Worm (Caenorhabditis elegans) whole organism, L3 larva: ENCODE data around the gene C33C12.12.

ENCODE experiments used
- R02D3.7 ChIP-seq: fragments of 150-350 bp; optimal IDR thresholded peaks from 2 replicates; lab custom pipeline; 2014; ENCODE audit warnings: missing biosample characterization, missing genetic modification characterization
- ZK546.5 ChIP-seq: sonication (generic microtip); optimal IDR thresholded peaks from 2 replicates; lab custom pipeline; 2017; ENCODE audit warnings: missing biosample characterization, missing genetic modification characterization
- aly-2 ChIP-seq: fragments of 150-350 bp; optimal IDR thresholded peaks from 2 replicates; lab custom pipeline; 2014; ENCODE audit warnings: missing biosample characterization, missing genetic modification characterization
- ama-1 ChIP-seq: fragments of 150-350 bp; optimal IDR thresholded peaks from 2 replicates; lab custom pipeline; 2018
- ceh-28 ChIP-seq: fragments of 150-350 bp; optimal IDR thresholded peaks from 2 replicates; lab custom pipeline; 2014; ENCODE audit warnings: missing biosample characterization, missing genetic modification reagents, missing genetic modification characterization
- ceh-82 ChIP-seq: fragments of 150-350 bp; optimal IDR thresholded peaks from 2 replicates; lab custom pipeline; 2014; ENCODE audit warnings: missing biosample characterization, missing genetic modification characterization
- daf-12 ChIP-seq: fragments of 150-350 bp; optimal IDR thresholded peaks from 2 replicates; lab custom pipeline; 2014; ENCODE audit warnings: missing biosample characterization, missing genetic modification reagents, missing genetic modification characterization
- egl-5 ChIP-seq: fragments of 150-350 bp; optimal IDR thresholded peaks from 2 replicates; lab custom pipeline; 2017; ENCODE audit warnings: missing biosample characterization, missing genetic modification reagents, missing genetic modification characterization, inconsistent platforms
- elt-1 ChIP-seq: fragments of 150-350 bp; optimal IDR thresholded peaks from 2 replicates; lab custom pipeline; 2014; ENCODE audit warnings: missing biosample characterization, missing genetic modification characterization
- elt-2 ChIP-seq: sonication (generic microtip); optimal IDR thresholded peaks from 2 replicates; lab custom pipeline; 2016; ENCODE audit warnings: missing genetic modification reagents, mild to moderate bottlenecking, missing genetic modification characterization, missing compliant biosample characterization
- elt-3 ChIP-seq, 3 experiments: fragments of 150-350 bp in 1 of 3; sonication (generic microtip) in 2 of 3; optimal IDR thresholded peaks; 2 replicates in 2 of 3; 4 replicates in 1 of 3; lab custom pipeline; 2014 to 2017; ENCODE audit warnings: missing biosample characterization in 3 of 3, missing genetic modification characterization in 3 of 3
- eor-1 ChIP-seq, 2 experiments: fragments of 150-350 bp; optimal IDR thresholded peaks; 2 replicates each; lab custom pipeline; 2014 to 2018; ENCODE audit warnings: missing biosample characterization in 2 of 2, missing genetic modification characterization in 2 of 2
- fkh-10 ChIP-seq: sonication (generic microtip); optimal IDR thresholded peaks from 2 replicates; lab custom pipeline; 2017; ENCODE audit warnings: missing biosample characterization, missing genetic modification reagents, missing genetic modification characterization
- hmg-11 ChIP-seq: sonication (generic microtip); optimal IDR thresholded peaks from 2 replicates; lab custom pipeline; 2016; ENCODE audit warnings: missing genetic modification characterization, missing compliant biosample characterization
- jun-1 ChIP-seq: fragments of 150-350 bp; optimal IDR thresholded peaks from 2 replicates; lab custom pipeline; 2014; ENCODE audit warnings: missing biosample characterization, missing genetic modification reagents, missing genetic modification characterization
- lin-15B ChIP-seq: fragments of 150-350 bp; optimal IDR thresholded peaks from 2 replicates; lab custom pipeline; 2014; ENCODE audit warnings: missing biosample characterization, missing genetic modification characterization
- lin-39 ChIP-seq: fragments of 150-350 bp; optimal IDR thresholded peaks from 2 replicates; lab custom pipeline; 2018; ENCODE audit warnings: missing biosample characterization, missing genetic modification reagents, missing genetic modification characterization
- lsy-12 ChIP-seq: sonication (generic microtip); optimal IDR thresholded peaks from 2 replicates; lab custom pipeline; 2016; ENCODE audit warnings: mild to moderate bottlenecking, missing genetic modification characterization, missing compliant biosample characterization
- mdl-1 ChIP-seq: fragments of 150-350 bp; optimal IDR thresholded peaks from 2 replicates; lab custom pipeline; 2014; ENCODE audit warnings: missing biosample characterization, missing genetic modification characterization
- nfya-1 ChIP-seq: sonication (generic microtip); optimal IDR thresholded peaks from 2 replicates; lab custom pipeline; 2017; ENCODE audit warnings: missing genetic modification characterization, mild to moderate bottlenecking, missing compliant biosample characterization, antibody characterized with exemption, moderate library complexity; ENCODE audit not compliant: insufficient read depth
- nhr-11 ChIP-seq: fragments of 150-350 bp; optimal IDR thresholded peaks from 2 replicates; lab custom pipeline; 2014; ENCODE audit warnings: missing biosample characterization, missing genetic modification characterization
- nhr-12 ChIP-seq: fragments of 150-350 bp; optimal IDR thresholded peaks from 2 replicates; lab custom pipeline; 2014; ENCODE audit warnings: missing biosample characterization, missing genetic modification characterization
- nhr-237 ChIP-seq: fragments of 150-350 bp; optimal IDR thresholded peaks from 2 replicates; lab custom pipeline; 2014; ENCODE audit warnings: missing biosample characterization, missing genetic modification characterization
- nhr-28 ChIP-seq: fragments of 150-350 bp; optimal IDR thresholded peaks from 2 replicates; lab custom pipeline; 2014; ENCODE audit warnings: missing biosample characterization, missing genetic modification characterization
- nhr-67 ChIP-seq: fragments of 150-350 bp; optimal IDR thresholded peaks from 2 replicates; lab custom pipeline; 2014; ENCODE audit warnings: missing biosample characterization, missing genetic modification characterization
- pha-4 ChIP-seq: fragments of 150-350 bp; optimal IDR thresholded peaks from 2 replicates; lab custom pipeline; 2014; ENCODE audit warnings: missing biosample characterization, missing genetic modification reagents, missing genetic modification characterization
- pqm-1 ChIP-seq: fragments of 150-350 bp; optimal IDR thresholded peaks from 2 replicates; lab custom pipeline; 2017; ENCODE audit warnings: missing biosample characterization, missing genetic modification characterization, inconsistent platforms
- sea-2 ChIP-seq: fragments of 150-350 bp; sonication (generic microtip); optimal IDR thresholded peaks from 4 replicates; lab custom pipeline; 2014; ENCODE audit warnings: missing biosample characterization, missing genetic modification reagents, missing genetic modification characterization
- skn-1 ChIP-seq: fragments of 150-350 bp; optimal IDR thresholded peaks from 2 replicates; lab custom pipeline; 2014; ENCODE audit warnings: missing biosample characterization, missing genetic modification characterization
- snpc-4 ChIP-seq: fragments of 150-350 bp; optimal IDR thresholded peaks from 2 replicates; lab custom pipeline; 2014; ENCODE audit warnings: missing biosample characterization, missing genetic modification characterization
- zag-1 ChIP-seq: fragments of 150-350 bp; optimal IDR thresholded peaks from 2 replicates; lab custom pipeline; 2014; ENCODE audit warnings: missing biosample characterization, missing genetic modification characterization
- ztf-11 ChIP-seq: fragments of 150-350 bp; optimal IDR thresholded peaks from 2 replicates; lab custom pipeline; 2014; ENCODE audit warnings: missing biosample characterization, missing genetic modification characterization
- ztf-4 ChIP-seq: fragments of 150-350 bp; optimal IDR thresholded peaks from 2 replicates; lab custom pipeline; 2014; ENCODE audit warnings: missing biosample characterization, missing genetic modification characterization

Gene C33C12.12

ce11 chrII:2197555-2198288 is 27.7 kb upstream of the C33C12.12 start, which contains the start of gene C33C12.1:
TSS of gene C33C12.1 (plus strand) at chrII:2198238.
- TF ChIP-seq R02D3.7 (no peak), pqm-1 (tag; lab: Kevin White, UChicago) (no peak), aly-2 (tag; lab: Kevin White, UChicago) (no peak), zag-1 (tag; lab: Kevin White, UChicago) (no peak), sea-2 (GFP tag; lab: Kevin White, UChicago) (no peak), lin-39 (tag; lab: Kevin White, UChicago) (peak; percentile 34), nhr-11 (tag; lab: Kevin White, UChicago) (no peak), ceh-82 (tag; lab: Kevin White, UChicago) (no peak), eor-1 (tag; optimal IDR thresholded peaks at IDR 0.05; lab: Kevin White, UChicago) (no peak), snpc-4 (tag; lab: Kevin White, UChicago) (no peak), nhr-237 (tag; lab: Kevin White, UChicago) (no peak), nfya-1 (tag; lab: Kevin White, UChicago) (peak; percentile 12), elt-3 (tag; optimal IDR thresholded peaks at IDR 0.05; lab: Kevin White, UChicago) (no peak), hmg-11 (tag; lab: Kevin White, UChicago) (peak; percentile 18), fkh-10 (GFP tag; lab: Kevin White, UChicago) (peak; percentile 13)

ce11 chrII:2196742-2197141 is 26.8 kb upstream of the C33C12.12 start:
- TF ChIP-seq nhr-12 (no peak), R02D3.7 (no peak), skn-1 (tag; lab: Kevin White, UChicago) (no peak), nhr-28 (tag; lab: Kevin White, UChicago) (no peak), pha-4 (tag; lab: Kevin White, UChicago) (peak; percentile 16)

- TF ChIP-seq daf-12 (tag; lab: Kevin White, UChicago) (no peak), ztf-4 (tag; lab: Kevin White, UChicago) (no peak), hmg-11 (tag; lab: Kevin White, UChicago) (peak; percentile 58), eor-1 (tag; optimal IDR thresholded peaks at IDR 0.05; lab: Kevin White, UChicago) (no peak), nhr-67 (tag; lab: Kevin White, UChicago) (no peak), sea-2 (GFP tag; lab: Kevin White, UChicago) (no peak), mdl-1 (tag; lab: Kevin White, UChicago) (no peak), nhr-11 (tag; lab: Kevin White, UChicago) (no peak), lin-15B (tag; lab: Kevin White, UChicago) (peak; percentile 25), elt-2 (peak; percentile 35), aly-2 (tag; lab: Kevin White, UChicago) (no peak), pqm-1 (tag; lab: Kevin White, UChicago) (peak; percentile 15), elt-3 (tag; optimal IDR thresholded peaks at IDR 0.05; lab: Kevin White, UChicago) (no peak), snpc-4 (tag; lab: Kevin White, UChicago) (peak; percentile 40), elt-1 (no peak), fkh-10 (GFP tag; lab: Kevin White, UChicago) (peak; percentile 34), R02D3.7 (no peak), egl-5 (tag; lab: Kevin White, UChicago) (no peak), ztf-11 (tag; lab: Kevin White, UChicago) (no peak), nfya-1 (tag; lab: Kevin White, UChicago) (peak; percentile 67), jun-1 (tag; lab: Kevin White, UChicago) (peak; percentile 36), lin-39 (tag; lab: Kevin White, UChicago) (peak; percentile 18), pha-4 (tag; lab: Kevin White, UChicago) (peak; percentile 95), ZK546.5 (tag; lab: Kevin White, UChicago) (no peak), ama-1 (lab: Kevin White, UChicago) (no peak)
Measured at ce11 chrII:2195541-2195940, 25.6 kb upstream of the C33C12.12 start.

- TF ChIP-seq hmg-11 (tag; lab: Kevin White, UChicago) = no peak
- no peak for TF ChIP-seq lsy-12 (tag; lab: Kevin White, UChicago)
- peak; percentile 80 for TF ChIP-seq ceh-28 (tag; lab: Kevin White, UChicago)
Measured at ce11 chrII:2192267-2192666, 22.3 kb upstream of the C33C12.12 start.
